Worm (Caenorhabditis elegans) whole organism, early embryonic: ENCODE measurements around the gene F19C7.3.

Source experiments
- B0310.2 ChIP-seq: sonication (generic microtip); optimal IDR thresholded peaks from 2 replicates; lab custom pipeline; 2016; ENCODE audit warnings: mild to moderate bottlenecking, missing genetic modification characterization, missing compliant biosample characterization
- F13C5.2 ChIP-seq: sonication (generic microtip); optimal IDR thresholded peaks from 2 replicates; lab custom pipeline; 2017; ENCODE audit warnings: mild to moderate bottlenecking, missing genetic modification characterization, inconsistent platforms, missing compliant biosample characterization
- aly-1 ChIP-seq: sonication (generic microtip); optimal IDR thresholded peaks from 2 replicates; lab custom pipeline; 2016; ENCODE audit warnings: missing genetic modification characterization, missing compliant biosample characterization
- ama-1 ChIP-seq: fragments of 150-350 bp; optimal IDR thresholded peaks from 2 replicates; lab custom pipeline; 2014
- ceh-13 ChIP-seq: fragments of 200-800 bp; sonication (Bioruptor generic); optimal IDR thresholded peaks from 2 replicates; lab custom pipeline; 2018; ENCODE audit warnings: mild to moderate bottlenecking, missing genetic modification characterization, missing compliant biosample characterization
- ceh-36 ChIP-seq: sonication (generic microtip); optimal IDR thresholded peaks from 2 replicates; lab custom pipeline; 2016; ENCODE audit warnings: missing genetic modification characterization, inconsistent platforms, missing compliant biosample characterization
- ets-7 ChIP-seq: sonication (generic microtip); optimal IDR thresholded peaks from 2 replicates; lab custom pipeline; 2016; ENCODE audit warnings: missing genotype, missing genetic modification characterization, missing compliant biosample characterization
- flt-1 ChIP-seq: fragments of 200-800 bp; sonication (Bioruptor generic); IDR thresholded peaks from 2 replicates; pipeline ENCODE4 v1.3.6; 2022; ENCODE audit warnings: missing genetic modification characterization, missing compliant biosample characterization
- hmbx-1 ChIP-seq: sonication (generic microtip); optimal IDR thresholded peaks from 2 replicates; lab custom pipeline; 2016; ENCODE audit warnings: mild to moderate bottlenecking, missing genetic modification characterization, missing compliant biosample characterization
- hmg-4 ChIP-seq: fragments of 200-800 bp; sonication (Bioruptor generic); optimal IDR thresholded peaks from 2 replicates; lab custom pipeline; 2018; ENCODE audit warnings: mild to moderate bottlenecking, missing genetic modification characterization, missing compliant biosample characterization
- hnd-1 ChIP-seq: sonication (generic microtip); optimal IDR thresholded peaks from 2 replicates; lab custom pipeline; 2016; ENCODE audit warnings: missing genetic modification characterization, missing compliant biosample characterization
- pes-1 ChIP-seq: fragments of 200-800 bp; sonication (Bioruptor generic); IDR thresholded peaks from 2 replicates; pipeline ENCODE4 v1.3.6; 2022; ENCODE audit warnings: missing genetic modification reagents, missing genetic modification characterization, missing compliant biosample characterization
- scrt-1 ChIP-seq: fragments of 200-800 bp; sonication (Bioruptor generic); IDR thresholded peaks from 2 replicates; pipeline ENCODE4 v1.3.6; 2022; ENCODE audit warnings: missing genetic modification characterization, missing compliant biosample characterization
- sea-1 ChIP-seq: fragments of 200-800 bp; sonication (Bioruptor generic); conservative IDR thresholded peaks from 2 replicates; pipeline ENCODE4 v1.3.6; 2022; ENCODE audit warnings: missing genetic modification characterization, missing compliant biosample characterization
- tbx-11 ChIP-seq: fragments of 200-800 bp; sonication (Bioruptor generic); IDR thresholded peaks from 2 replicates; pipeline ENCODE4 v1.3.6; 2022; ENCODE audit warnings: missing genetic modification characterization, missing compliant biosample characterization
- tbx-37 ChIP-seq: fragments of 200-800 bp; sonication (Bioruptor generic); conservative IDR thresholded peaks from 2 replicates; pipeline ENCODE4 v1.3.6; 2022; ENCODE audit warnings: missing genetic modification reagents, missing genetic modification characterization, missing compliant biosample characterization
- tra-4 ChIP-seq: sonication (generic microtip); optimal IDR thresholded peaks from 2 replicates; lab custom pipeline; 2017; ENCODE audit warnings: missing genetic modification characterization, missing compliant biosample characterization

The F19C7.3 gene

DNA sequence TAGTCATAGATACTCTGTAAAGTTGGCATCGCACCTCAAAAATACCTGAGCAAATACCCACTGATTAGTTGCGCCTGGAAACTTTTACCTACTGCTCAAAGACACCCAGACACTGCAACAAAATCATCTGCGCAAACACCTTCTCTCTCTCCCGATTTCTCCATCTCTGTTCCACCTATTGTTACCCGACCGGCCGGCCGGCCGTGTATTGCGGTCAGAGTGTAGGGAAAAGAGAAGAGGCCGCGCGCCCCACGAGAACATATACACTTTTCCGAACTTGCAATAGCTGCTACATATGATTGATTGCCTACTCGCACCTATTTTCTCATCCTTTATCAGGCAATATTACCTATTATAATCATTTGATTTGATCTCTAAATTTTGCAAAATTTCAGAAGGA is 8.5 kb upstream of the F19C7.3 start:
- no peak for TF ChIP-seq B0310.2 (tag; lab: Kevin White, UChicago)
- TF ChIP-seq hmg-4 (GFP tag; lab: Kevin White, UChicago) = peak; percentile 72

- no peak for TF ChIP-seq aly-1 (tag; lab: Kevin White, UChicago)
- no peak for TF ChIP-seq ceh-36 (tag; lab: Kevin White, UChicago)
- no peak for TF ChIP-seq B0310.2 (tag; lab: Kevin White, UChicago)
- TF ChIP-seq ama-1 (lab: Kevin White, UChicago) = no peak
- no peak for TF ChIP-seq tbx-37 (GFP tag; lab: Robert Waterston, UW)
These were observed 2.6 kb downstream of the F19C7.3 start, which contains the start of gene F19C7.2 for ce11 chrIV:4599352-4600004. Gene F19C7.2, plus strand, starts transcription at chrIV:4599954.

ce11 chrIV:4602565-4602964 is 5.6 kb downstream of the F19C7.3 start, which contains the start of gene F19C7.4:
Gene F19C7.4, plus strand, starts transcription at chrIV:4602865.
- no peak for TF ChIP-seq ceh-13 (GFP tag; lab: Kevin White, UChicago)
- TF ChIP-seq hnd-1 (tag; lab: Kevin White, UChicago) = no peak
- TF ChIP-seq ceh-36 (tag; lab: Kevin White, UChicago) = no peak
- no peak for TF ChIP-seq B0310.2 (tag; lab: Kevin White, UChicago)
- TF ChIP-seq tbx-11 (GFP tag; lab: Robert Waterston, UW) = no peak
- TF ChIP-seq scrt-1 (GFP tag; lab: Robert Waterston, UW) = no peak
- no peak for TF ChIP-seq hmg-4 (GFP tag; lab: Kevin White, UChicago)
- TF ChIP-seq flt-1 (GFP tag; lab: Robert Waterston, UW) = no peak
- TF ChIP-seq pes-1 (GFP tag; lab: Robert Waterston, UW) = no peak
- no peak for TF ChIP-seq aly-1 (tag; lab: Kevin White, UChicago)
- no peak for TF ChIP-seq hmbx-1
- no peak for TF ChIP-seq ama-1 (lab: Kevin White, UChicago)
- TF ChIP-seq sea-1 (GFP tag; lab: Robert Waterston, UW) = no peak
- no peak for TF ChIP-seq tbx-37 (GFP tag; lab: Robert Waterston, UW)
- TF ChIP-seq tra-4 (tag; lab: Kevin White, UChicago) = no peak
- TF ChIP-seq ets-7 (tag; lab: Kevin White, UChicago) = no peak
- no peak for TF ChIP-seq F13C5.2

DNA sequence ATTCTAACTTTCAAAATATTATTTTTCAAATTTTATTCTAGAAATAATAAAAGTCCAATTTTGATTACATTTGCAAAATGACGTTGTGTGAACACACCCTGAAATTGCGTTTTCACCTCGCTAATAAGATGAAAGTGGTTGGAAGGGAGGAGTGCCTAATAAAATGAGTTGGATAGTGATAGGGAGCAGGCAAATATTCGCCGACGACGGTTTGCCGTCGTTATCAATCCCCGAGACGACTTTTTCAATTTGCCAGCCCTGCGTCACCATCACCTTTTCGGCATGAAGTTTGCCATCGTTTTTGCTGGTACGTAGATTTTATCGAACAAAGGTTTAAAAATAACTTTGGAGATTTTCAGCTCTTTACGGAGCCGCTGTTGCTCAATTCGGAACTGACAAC is 8.7 kb downstream of the F19C7.3 start, which contains the start of gene nspg-10:
Gene nspg-10 (plus strand): TSS at position 179 of the 400 bp plus-strand sequence.
- TF ChIP-seq tra-4 (tag; lab: Kevin White, UChicago) (no peak), ceh-13 (GFP tag; lab: Kevin White, UChicago) (no peak), hmbx-1 (no peak), tbx-37 (GFP tag; lab: Robert Waterston, UW) (no peak), F13C5.2 (no peak), hnd-1 (tag; lab: Kevin White, UChicago) (no peak), ets-7 (tag; lab: Kevin White, UChicago) (no peak), sea-1 (GFP tag; lab: Robert Waterston, UW) (no peak), ama-1 (lab: Kevin White, UChicago) (no peak), tbx-11 (GFP tag; lab: Robert Waterston, UW) (no peak), scrt-1 (GFP tag; lab: Robert Waterston, UW) (no peak), ceh-36 (tag; lab: Kevin White, UChicago) (no peak), hmg-4 (GFP tag; lab: Kevin White, UChicago) (no peak), B0310.2 (tag; lab: Kevin White, UChicago) (no peak), pes-1 (GFP tag; lab: Robert Waterston, UW) (no peak), flt-1 (GFP tag; lab: Robert Waterston, UW) (no peak), aly-1 (tag; lab: Kevin White, UChicago) (no peak)

ce11 chrIV:4608661-4609060 is 11.7 kb downstream of the F19C7.3 start:
- TF ChIP-seq F13C5.2 (no peak), aly-1 (tag; lab: Kevin White, UChicago) (no peak), tra-4 (tag; lab: Kevin White, UChicago) (no peak), ets-7 (tag; lab: Kevin White, UChicago) (no peak), tbx-11 (GFP tag; lab: Robert Waterston, UW) (no peak), tbx-37 (GFP tag; lab: Robert Waterston, UW) (no peak), sea-1 (GFP tag; lab: Robert Waterston, UW) (no peak), ama-1 (lab: Kevin White, UChicago) (no peak)

DNA sequence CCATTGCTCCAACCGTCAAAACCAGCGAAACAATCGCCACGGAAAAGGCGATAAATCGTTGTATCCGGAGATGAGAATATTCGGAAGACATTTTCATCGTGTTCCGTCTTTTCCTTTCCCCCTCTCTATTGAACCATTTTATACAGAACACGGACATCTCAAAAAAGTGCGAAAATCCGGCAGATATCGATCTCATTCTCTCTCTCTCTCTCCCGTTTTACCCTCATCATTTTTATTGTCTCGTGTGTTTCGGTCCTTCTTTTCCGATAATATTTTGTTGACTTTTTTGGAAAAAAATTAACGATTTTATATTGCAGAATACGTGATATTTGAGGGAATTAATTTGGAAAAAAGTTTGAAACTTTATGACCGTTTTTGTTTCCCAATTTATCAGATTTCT is 12.6 kb downstream of the F19C7.3 start, which contains the start of gene col-110:
Gene col-110 (minus strand): TSS at position 101 of the 400 bp plus-strand sequence.
- TF ChIP-seq ama-1 (lab: Kevin White, UChicago) = no peak
- no peak for TF ChIP-seq hnd-1 (tag; lab: Kevin White, UChicago)
- TF ChIP-seq tbx-37 (GFP tag; lab: Robert Waterston, UW) = no peak
- TF ChIP-seq hmbx-1 = no peak
- no peak for TF ChIP-seq aly-1 (tag; lab: Kevin White, UChicago)
- TF ChIP-seq pes-1 (GFP tag; lab: Robert Waterston, UW) = no peak
- TF ChIP-seq tra-4 (tag; lab: Kevin White, UChicago) = no peak
- TF ChIP-seq tbx-11 (GFP tag; lab: Robert Waterston, UW) = no peak
- TF ChIP-seq sea-1 (GFP tag; lab: Robert Waterston, UW) = no peak
- no peak for TF ChIP-seq ceh-36 (tag; lab: Kevin White, UChicago)
- TF ChIP-seq B0310.2 (tag; lab: Kevin White, UChicago) = no peak
- TF ChIP-seq flt-1 (GFP tag; lab: Robert Waterston, UW) = no peak
- TF ChIP-seq ets-7 (tag; lab: Kevin White, UChicago) = no peak
- no peak for TF ChIP-seq scrt-1 (GFP tag; lab: Robert Waterston, UW)
- no peak for TF ChIP-seq F13C5.2

DNA sequence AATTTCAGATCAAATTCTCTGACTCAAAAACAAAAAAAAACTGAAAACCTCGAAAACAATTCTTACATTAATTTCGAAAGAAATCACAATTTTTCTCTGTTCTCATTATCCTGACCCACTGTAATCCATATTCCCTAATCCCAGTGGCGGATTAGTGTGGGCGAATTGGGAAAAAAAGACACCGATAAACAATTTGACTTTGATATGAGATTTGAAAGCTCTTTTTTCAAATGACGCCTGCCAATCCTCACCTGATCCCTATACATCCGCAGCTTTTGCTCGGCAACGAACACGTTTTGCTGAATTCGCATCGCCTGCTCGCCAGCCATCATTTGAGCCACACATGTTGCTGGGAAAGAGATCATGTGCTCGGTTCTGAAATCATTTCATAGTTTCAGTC is 14.8 kb downstream of the F19C7.3 start:
- TF ChIP-seq flt-1 (GFP tag; lab: Robert Waterston, UW) = no peak
- peak; percentile 46 for TF ChIP-seq ceh-36 (tag; lab: Kevin White, UChicago)
- no peak for TF ChIP-seq hmbx-1
